Fruit fly (Drosophila melanogaster): ENCODE data around the gene ChAT.

The ChAT gene

DNA sequence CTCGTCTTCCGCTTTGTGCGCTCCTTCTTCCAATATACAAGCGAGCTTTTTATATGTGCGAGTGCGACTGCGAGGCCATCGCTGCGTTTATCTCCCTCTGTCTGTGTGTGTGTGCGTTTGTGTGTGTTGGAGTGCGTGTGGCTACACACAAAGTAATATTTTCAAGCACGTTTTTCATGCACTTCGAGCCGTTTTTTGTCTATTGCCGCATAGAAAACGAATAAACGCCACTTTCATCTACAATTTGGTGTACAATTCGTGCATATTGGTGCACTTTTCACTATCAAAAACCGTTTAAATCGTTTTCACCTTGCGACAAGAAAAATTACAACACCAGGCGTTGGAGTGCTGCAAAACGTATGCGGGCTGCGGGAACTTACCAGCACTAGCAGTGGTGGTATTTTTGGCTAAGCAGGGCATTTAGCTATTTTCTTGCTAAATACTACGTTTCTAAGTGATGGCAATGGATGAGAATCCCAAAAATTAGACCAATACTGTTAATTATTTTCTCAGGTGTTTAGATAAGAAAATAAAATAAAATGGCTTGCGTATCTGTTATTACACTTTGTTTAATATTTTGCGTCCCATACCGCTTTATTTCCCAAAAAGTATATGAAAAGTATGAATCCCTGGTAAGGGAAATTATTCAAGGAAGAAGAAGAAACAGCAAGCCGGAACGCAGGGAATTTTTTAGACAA, 46.2 kb upstream of the ChAT start, which contains the start of the genes CG31224 and CstF64 (continued):
- peak; percentile 79 for TF ChIP-seq bcd (GFP tag; optimal IDR thresholded peaks at IDR 0.05)
- peak; percentile 94 for TF ChIP-seq Ets97D (GFP tag; optimal IDR thresholded peaks at IDR 0.05)
- TF ChIP-seq CG10462 (GFP tag; optimal IDR thresholded peaks at IDR 0.05): peak; percentile 64
- peak; percentile 73 for TF ChIP-seq Atf6 (GFP tag; IDR thresholded peaks at IDR 0.05)
- peak; percentile 92 for TF ChIP-seq lilli (GFP tag; optimal IDR thresholded peaks at IDR 0.05)
- peak; percentile 24 for TF ChIP-seq TFAM (GFP tag; optimal IDR thresholded peaks at IDR 0.05)
- TF ChIP-seq CG12236 (GFP tag; optimal IDR thresholded peaks at IDR 0.05): peak; percentile 67
- peak; percentile 71 for TF ChIP-seq fd3F (GFP tag; optimal IDR thresholded peaks at IDR 0.05)
- TF ChIP-seq CG1832 (GFP tag; optimal IDR thresholded peaks at IDR 0.05): peak; percentile 48
- TF ChIP-seq CG11398 (GFP tag; optimal IDR thresholded peaks at IDR 0.05): peak; percentile 57
- TF ChIP-seq CG1024 (GFP tag; IDR thresholded peaks at IDR 0.05): peak; percentile 45; the same call in 1 of the 2 replicates
- TF ChIP-seq Hmx (GFP tag; optimal IDR thresholded peaks at IDR 0.05): peak; percentile 64
- peak; percentile 87 to 88 for TF ChIP-seq chif (GFP tag; optimal IDR thresholded peaks at IDR 0.05)
- TF ChIP-seq CoRest (tag; optimal IDR thresholded peaks at IDR 0.05): peak; percentile 87
- peak; percentile 85 for TF ChIP-seq sob (GFP tag; IDR thresholded peaks at IDR 0.05)
- no peak for TF ChIP-seq cad (GFP tag; optimal IDR thresholded peaks at IDR 0.05)
- peak; percentile 51; the same call in 1 of the 2 replicates for TF ChIP-seq cas (GFP tag; IDR thresholded peaks at IDR 0.05)
- TF ChIP-seq dpn (GFP tag; optimal IDR thresholded peaks at IDR 0.05): peak; percentile 90 to 93

DNA sequence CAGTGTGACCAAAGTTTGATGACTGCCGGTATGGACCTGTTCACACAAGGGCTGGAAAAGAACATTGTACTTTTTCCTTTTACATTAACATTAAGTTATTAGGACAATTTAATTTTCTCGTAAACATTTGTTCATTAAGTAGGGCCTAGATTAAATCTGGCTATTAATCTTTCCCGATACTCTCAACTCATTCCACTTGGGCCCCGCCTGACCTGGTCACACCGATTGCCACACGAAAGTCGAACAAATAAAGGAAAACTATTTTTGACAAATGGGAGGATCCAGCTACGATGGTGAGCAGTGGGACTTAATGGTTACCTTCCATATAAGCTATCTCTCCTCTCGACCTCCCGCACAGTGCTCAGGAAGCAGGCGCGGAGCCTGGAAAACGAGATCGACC, 41.8 kb upstream of the ChAT start, which contains the start of the genes Cpsf73 and Gos28:
TSS of gene Cpsf73 (minus strand) at position 28 of the 400 bp plus-strand sequence.
TSS of gene Gos28 (plus strand) at position 214 of the 400 bp plus-strand sequence.
- no peak for TF ChIP-seq CG15696 (tag; optimal IDR thresholded peaks at IDR 0.05)
- no peak for TF ChIP-seq sim (GFP tag; IDR thresholded peaks at IDR 0.05)
- no peak for TF ChIP-seq eve (GFP tag; optimal IDR thresholded peaks at IDR 0.05)
- no peak for TF ChIP-seq usp (GFP tag; optimal IDR thresholded peaks at IDR 0.05)
- peak; percentile 34 for TF ChIP-seq vfl (GFP tag; optimal IDR thresholded peaks at IDR 0.05)
- peak; percentile 13 for TF ChIP-seq CG10147 (GFP tag; optimal IDR thresholded peaks at IDR 0.05)
- no peak for TF ChIP-seq CG1233 (GFP tag; optimal IDR thresholded peaks at IDR 0.05)
- no peak for TF ChIP-seq CG5180 (GFP tag; optimal IDR thresholded peaks at IDR 0.05)
- no peak for TF ChIP-seq klu (GFP tag; IDR thresholded peaks at IDR 0.05)
- TF ChIP-seq CG17612 (GFP tag; IDR thresholded peaks at IDR 0.05): no peak
- TF ChIP-seq CG12299 (tag; optimal IDR thresholded peaks at IDR 0.05): no peak
- TF ChIP-seq CG15479 (GFP tag; optimal IDR thresholded peaks at IDR 0.05): no peak
- TF ChIP-seq CG4404 (GFP tag; IDR thresholded peaks at IDR 0.05): no peak
- no peak for TF ChIP-seq da (GFP tag; optimal IDR thresholded peaks at IDR 0.05)
- no peak for TF ChIP-seq CG2199 (GFP tag; IDR thresholded peaks at IDR 0.05)
- peak; percentile 5 for TF ChIP-seq grn (GFP tag; optimal IDR thresholded peaks at IDR 0.05)
- no peak for TF ChIP-seq Atf3 (GFP tag; optimal IDR thresholded peaks at IDR 0.05)
- TF ChIP-seq stwl (tag; optimal IDR thresholded peaks at IDR 0.05): peak; percentile 75
- TF ChIP-seq Lim3 (GFP tag; IDR thresholded peaks at IDR 0.05): no peak
- no peak for TF ChIP-seq Kr (GFP tag; optimal IDR thresholded peaks at IDR 0.05)
- TF ChIP-seq CG16779 (GFP tag; IDR thresholded peaks at IDR 0.05): no peak
- TF ChIP-seq luna (GFP tag; optimal IDR thresholded peaks at IDR 0.05): no peak
- no peak for TF ChIP-seq ac (GFP tag; optimal IDR thresholded peaks at IDR 0.05)
- TF ChIP-seq MBD-R2 (GFP tag; IDR thresholded peaks at IDR 0.05): peak; percentile 97
- TF ChIP-seq psq (GFP tag; optimal IDR thresholded peaks at IDR 0.05): no peak
- no peak for TF ChIP-seq CG3163 (GFP tag; optimal IDR thresholded peaks at IDR 0.05)
- TF ChIP-seq crol (GFP tag; IDR thresholded peaks at IDR 0.05): peak; percentile 26; the same call in 1 of the 2 replicates
- peak; percentile 50 for TF ChIP-seq jumu (GFP tag; optimal IDR thresholded peaks at IDR 0.05)
- no peak for TF ChIP-seq CG8359 (GFP tag; optimal IDR thresholded peaks at IDR 0.05; ENCODE audit: borderline replicate concordance)
- TF ChIP-seq ara (GFP tag; IDR thresholded peaks at IDR 0.05): 0 out of 2 replicates have a peak, but pooled peaks have one; percentile 32
- TF ChIP-seq bsh (GFP tag; optimal IDR thresholded peaks at IDR 0.05): peak in 1 of 2 experiments; percentile 1
- no peak for TF ChIP-seq z (GFP tag; IDR thresholded peaks at IDR 0.05)
- no peak for TF ChIP-seq Vsx1 (GFP tag; optimal IDR thresholded peaks at IDR 0.05)

All from whole organism, embryonic.